Worm (Caenorhabditis elegans) whole organism, mixed stage, embryonic: Measurements from ENCODE around the gene nstp-7.
A peak's percentile ranks its signal among the peaks of the same experiment; 100 is the strongest.

ENCODE experiments used
- M03D4.4 ChIP-seq: sonication (generic microtip); optimal IDR thresholded peaks from 2 replicates; lab custom pipeline; 2017; ENCODE audit warnings: mild to moderate bottlenecking, missing genetic modification characterization, missing compliant biosample characterization
- ceh-39 ChIP-seq: fragments of 150-350 bp; optimal IDR thresholded peaks from 2 replicates; lab custom pipeline; 2014; ENCODE audit warnings: missing biosample characterization, missing genetic modification characterization
- ceh-43 ChIP-seq: fragments of 200-800 bp; sonication (Bioruptor generic); optimal IDR thresholded peaks from 2 replicates; lab custom pipeline; 2018; ENCODE audit warnings: mild to moderate bottlenecking, missing genetic modification characterization, moderate library complexity, missing compliant biosample characterization
- ceh-83 ChIP-seq: fragments of 200-800 bp; sonication (Bioruptor generic); optimal IDR thresholded peaks from 2 replicates; lab custom pipeline; 2018; ENCODE audit warnings: mild to moderate bottlenecking, missing genetic modification characterization, missing compliant biosample characterization
- ces-1 ChIP-seq: fragments of 150-350 bp; optimal IDR thresholded peaks from 2 replicates; lab custom pipeline; 2014; ENCODE audit warnings: missing biosample characterization, missing genetic modification reagents, missing genetic modification characterization
- cnd-1 ChIP-seq: fragments of 200-800 bp; sonication (Bioruptor generic); optimal IDR thresholded peaks from 2 replicates; lab custom pipeline; 2018; ENCODE audit warnings: mild to moderate bottlenecking, missing genetic modification characterization, missing compliant biosample characterization
- drap-1 ChIP-seq: fragments of 200-800 bp; sonication (Bioruptor generic); optimal IDR thresholded peaks from 3 replicates; lab custom pipeline; 2018; ENCODE audit warnings: mild to moderate bottlenecking, missing genetic modification characterization, missing compliant biosample characterization
- elt-3 ChIP-seq: fragments of 150-350 bp; optimal IDR thresholded peaks from 2 replicates; lab custom pipeline; 2014; ENCODE audit warnings: missing biosample characterization, missing genetic modification characterization
- flh-1 ChIP-seq: fragments of 200-800 bp; sonication (Bioruptor generic); optimal IDR thresholded peaks from 2 replicates; lab custom pipeline; 2018; ENCODE audit warnings: mild to moderate bottlenecking, missing genetic modification characterization, moderate library complexity, missing compliant biosample characterization
- ham-2 ChIP-seq: fragments of 200-800 bp; sonication (Bioruptor generic); optimal IDR thresholded peaks from 2 replicates; lab custom pipeline; 2018; ENCODE audit warnings: mild to moderate bottlenecking, missing genetic modification characterization, missing compliant biosample characterization
- hlh-1 ChIP-seq: fragments of 150-350 bp; optimal IDR thresholded peaks from 2 replicates; lab custom pipeline; 2014; ENCODE audit warnings: missing biosample characterization, missing genetic modification reagents, missing genetic modification characterization
- lin-13 ChIP-seq: fragments of 150-350 bp; optimal IDR thresholded peaks from 2 replicates; lab custom pipeline; 2014; ENCODE audit warnings: missing biosample characterization, missing genetic modification characterization
- lin-32 ChIP-seq: fragments of 200-800 bp; sonication (Bioruptor generic); optimal IDR thresholded peaks from 2 replicates; lab custom pipeline; 2018; ENCODE audit warnings: mild to moderate bottlenecking, missing genetic modification characterization, missing compliant biosample characterization
- mab-5 ChIP-seq: fragments of 150-350 bp; optimal IDR thresholded peaks from 2 replicates; lab custom pipeline; 2014; ENCODE audit warnings: missing biosample characterization, missing genetic modification characterization
- mep-1 ChIP-seq: fragments of 150-350 bp; optimal IDR thresholded peaks from 2 replicates; lab custom pipeline; 2017; ENCODE audit warnings: missing biosample characterization, missing genetic modification reagents, missing genetic modification characterization, inconsistent platforms
- mls-2 ChIP-seq: sonication (generic microtip); optimal IDR thresholded peaks from 2 replicates; lab custom pipeline; 2016; ENCODE audit warnings: mild to moderate bottlenecking, missing genetic modification characterization, moderate library complexity, missing compliant biosample characterization
- nhr-2 ChIP-seq: fragments of 150-350 bp; optimal IDR thresholded peaks from 2 replicates; lab custom pipeline; 2014; ENCODE audit warnings: missing biosample characterization, missing genetic modification characterization
- nhr-28 ChIP-seq: fragments of 150-350 bp; optimal IDR thresholded peaks from 2 replicates; lab custom pipeline; 2014; ENCODE audit warnings: missing biosample characterization, missing genetic modification characterization
- nhr-76 ChIP-seq: sonication (generic microtip); optimal IDR thresholded peaks from 2 replicates; lab custom pipeline; 2017; ENCODE audit warnings: missing biosample characterization, missing genetic modification characterization
- pha-4 ChIP-seq: fragments of 150-350 bp; optimal IDR thresholded peaks from 2 replicates; lab custom pipeline; 2018; ENCODE audit warnings: missing biosample characterization, missing genetic modification reagents, missing genetic modification characterization
- sem-2 ChIP-seq: fragments of 200-800 bp; sonication (Bioruptor generic); optimal IDR thresholded peaks from 2 replicates; lab custom pipeline; 2018; ENCODE audit warnings: mild to moderate bottlenecking, missing genetic modification characterization, missing compliant biosample characterization
- sptf-1 ChIP-seq: sonication (generic microtip); optimal IDR thresholded peaks from 2 replicates; lab custom pipeline; 2017; ENCODE audit warnings: mild to moderate bottlenecking, missing genetic modification characterization, moderate library complexity, missing compliant biosample characterization
- tbx-8 ChIP-seq: fragments of 200-800 bp; sonication (Bioruptor generic); optimal IDR thresholded peaks from 2 replicates; lab custom pipeline; 2018; ENCODE audit warnings: mild to moderate bottlenecking, missing genetic modification characterization, moderate library complexity, missing compliant biosample characterization
- unc-120 ChIP-seq: sonication (generic microtip); optimal IDR thresholded peaks from 2 replicates; lab custom pipeline; 2017; ENCODE audit warnings: missing genetic modification characterization, missing compliant biosample characterization; ENCODE audit not compliant: poor library complexity, severe bottlenecking
- unc-62 ChIP-seq: fragments of 150-350 bp; optimal IDR thresholded peaks from 2 replicates; lab custom pipeline; 2014; ENCODE audit warnings: missing biosample characterization, missing genetic modification reagents, missing genetic modification characterization
- zip-8 ChIP-seq: fragments of 150-350 bp; optimal IDR thresholded peaks from 2 replicates; lab custom pipeline; 2014; ENCODE audit warnings: missing biosample characterization, missing genetic modification characterization

The nstp-7 gene

DNA sequence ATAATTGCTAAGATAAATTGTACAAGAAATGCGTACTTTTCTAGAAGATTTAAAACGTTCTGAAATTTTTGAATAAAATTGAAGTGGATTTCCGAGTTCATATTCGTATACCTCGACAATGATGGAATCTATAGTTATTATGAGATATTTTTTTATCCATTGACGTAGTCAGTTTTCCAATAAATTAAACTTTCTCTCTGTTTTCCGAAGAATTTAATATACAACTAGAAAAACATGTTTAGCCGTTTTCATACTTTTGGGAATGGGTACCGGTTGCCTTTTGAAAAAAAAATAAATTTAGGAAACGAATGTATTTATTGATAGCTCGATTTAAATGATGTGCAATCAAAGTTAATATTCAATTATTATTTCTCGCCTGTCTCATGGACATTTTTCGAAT is 27.1 kb downstream of the nstp-7 start, which contains the start of gene srw-109:
Gene srw-109, minus strand, starts transcription at position 101 of the 400 bp plus-strand sequence.
- TF ChIP-seq zip-8 (tag; lab: Kevin White, UChicago) (no peak), nhr-28 (tag; lab: Kevin White, UChicago) (no peak)
- TF ChIP-seq, all 35 proteins: peak for 0

- no peak for TF ChIP-seq drap-1
- TF ChIP-seq lin-32, result no peak
- TF ChIP-seq ceh-43 (GFP tag; lab: Kevin White, UChicago), result no peak
- TF ChIP-seq flh-1 (GFP tag; lab: Kevin White, UChicago), result no peak
- TF ChIP-seq sem-2 (GFP tag; lab: Kevin White, UChicago), result no peak
- TF ChIP-seq unc-120, result no peak
- TF ChIP-seq unc-62, result no peak
- TF ChIP-seq, all 35 proteins: peak for 0
These were observed 28.0 kb downstream of the nstp-7 start, which contains the start of gene srlf-36 for ce11 chrV:609671-610070. Gene srlf-36 (minus strand): TSS chrV:609771.

ce11 chrV:610217-610616 is 28.5 kb downstream of the nstp-7 start, which contains the start of gene nhr-90:
Gene nhr-90 (plus strand): TSS chrV:610512.
- no peak for TF ChIP-seq sem-2 (GFP tag; lab: Kevin White, UChicago)
- TF ChIP-seq zip-8 (tag; lab: Kevin White, UChicago), result no peak
- no peak for TF ChIP-seq unc-120
- no peak for TF ChIP-seq pha-4 (tag; lab: Kevin White, UChicago)
- no peak for TF ChIP-seq hlh-1 (tag; lab: Kevin White, UChicago)
- TF ChIP-seq mab-5 (tag; lab: Kevin White, UChicago), result no peak
- no peak for TF ChIP-seq mep-1
- TF ChIP-seq nhr-76 (tag; lab: Kevin White, UChicago), result no peak
- no peak for TF ChIP-seq flh-1 (GFP tag; lab: Kevin White, UChicago)
- TF ChIP-seq ceh-43 (GFP tag; lab: Kevin White, UChicago), result no peak

DNA sequence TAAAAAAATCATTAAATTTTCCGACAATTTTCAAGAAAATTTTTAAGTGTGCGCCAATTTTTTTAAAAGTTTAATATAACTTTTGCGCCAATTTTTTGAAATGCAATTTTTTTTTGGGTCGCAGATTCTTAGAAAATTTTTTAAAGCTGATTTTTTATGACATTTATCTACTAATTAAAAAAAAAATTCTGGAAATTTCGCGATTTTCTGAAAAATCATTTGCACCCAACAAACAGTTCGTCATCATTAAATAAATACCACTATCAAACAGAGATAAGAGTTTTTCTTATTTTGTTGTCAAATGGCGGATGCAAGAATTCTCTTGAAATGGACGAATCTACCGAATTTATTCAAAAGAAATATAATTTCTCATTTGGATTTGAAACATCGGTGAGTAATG is 33.6 kb downstream of the nstp-7 start, which contains the start of gene F48G7.13:
Gene F48G7.13, plus strand, starts transcription at position 301 of the 400 bp plus-strand sequence.
- no peak for TF ChIP-seq zip-8 (tag; lab: Kevin White, UChicago)
- TF ChIP-seq ham-2 (GFP tag; lab: Kevin White, UChicago), result no peak
- no peak for TF ChIP-seq cnd-1 (tag; lab: Kevin White, UChicago)

DNA sequence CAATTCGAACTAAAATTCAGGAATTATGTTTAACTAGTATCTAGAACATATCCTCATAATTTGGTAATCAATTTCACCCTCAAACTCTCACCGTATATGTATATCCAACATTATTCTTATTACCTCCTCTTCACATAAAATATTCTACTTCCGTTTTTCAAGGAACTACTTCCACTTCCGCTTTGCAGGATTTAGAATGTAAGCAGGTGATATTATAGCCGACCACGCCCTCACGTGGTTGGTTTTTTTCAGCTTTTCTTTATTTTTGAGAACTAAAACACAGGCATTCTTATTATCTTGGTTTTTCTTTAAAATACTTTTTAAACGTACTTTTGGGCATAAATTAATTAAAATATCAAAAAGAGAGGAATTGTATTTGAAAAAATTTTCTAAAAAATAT is 36.2 kb downstream of the nstp-7 start:
- TF ChIP-seq hlh-1 (tag; lab: Kevin White, UChicago) (no peak), mep-1 (no peak), drap-1 (no peak), nhr-76 (tag; lab: Kevin White, UChicago) (no peak), lin-13 (tag; lab: Kevin White, UChicago) (no peak), lin-32 (no peak), cnd-1 (tag; lab: Kevin White, UChicago) (no peak), M03D4.4 (tag; lab: Kevin White, UChicago) (no peak)
- TF ChIP-seq, all 35 proteins: peak for 0

DNA sequence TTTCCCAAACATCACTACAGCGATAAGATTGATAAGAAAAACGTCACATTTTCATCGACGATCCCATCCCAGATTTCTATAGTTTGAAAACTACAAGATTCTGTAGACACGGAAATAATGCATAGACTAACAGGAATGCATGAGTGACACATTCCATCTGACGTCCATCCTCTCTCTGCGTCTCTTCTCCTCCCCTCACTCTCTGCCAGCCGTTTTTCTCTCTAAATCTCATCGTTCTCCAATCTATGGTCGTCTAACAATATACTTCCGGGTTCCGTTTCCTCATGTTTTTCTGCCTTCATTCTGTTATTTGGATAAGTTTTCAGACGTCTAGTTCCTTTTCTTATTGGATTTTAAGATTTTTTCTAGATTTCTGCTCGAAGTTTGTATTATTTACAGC is 37.3 kb downstream of the nstp-7 start, which contains the start of gene F48G7.4:
Gene F48G7.4, plus strand, starts transcription at position 400 of the 400 bp plus-strand sequence.
- TF ChIP-seq unc-62 (peak; percentile 86), lin-13 (tag; lab: Kevin White, UChicago) (no peak)
- TF ChIP-seq, all 35 proteins: peak for 1

DNA sequence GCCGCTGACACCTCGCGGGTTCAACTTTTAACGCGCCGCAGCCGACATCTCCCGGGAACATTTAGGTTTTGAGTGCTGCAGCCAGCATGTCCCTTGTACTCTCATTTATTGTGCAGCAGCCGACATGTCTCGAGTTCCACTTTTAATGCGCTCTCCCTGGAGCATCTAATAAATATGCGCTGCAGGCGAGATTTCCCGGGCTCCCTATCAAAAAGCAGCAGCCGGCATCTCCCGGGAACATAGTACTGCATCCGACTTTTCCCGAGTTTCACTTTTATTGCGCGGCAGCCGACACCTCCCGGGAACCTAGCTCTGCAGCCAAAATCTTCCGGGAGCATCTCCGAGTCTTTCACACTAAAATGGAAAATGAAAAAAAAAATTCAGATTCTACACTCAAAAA is 39.3 kb downstream of the nstp-7 start:
- TF ChIP-seq lin-13 (tag; lab: Kevin White, UChicago) (no peak), zip-8 (tag; lab: Kevin White, UChicago) (no peak), hlh-1 (tag; lab: Kevin White, UChicago) (no peak), mls-2 (no peak), flh-1 (GFP tag; lab: Kevin White, UChicago) (no peak), unc-62 (no peak)
- TF ChIP-seq, all 35 proteins: peak for 0

- TF ChIP-seq tbx-8 (GFP tag; lab: Kevin White, UChicago) (no peak), ceh-39 (tag; lab: Kevin White, UChicago) (no peak), nhr-76 (tag; lab: Kevin White, UChicago) (no peak), zip-8 (tag; lab: Kevin White, UChicago) (no peak), drap-1 (no peak), nhr-28 (tag; lab: Kevin White, UChicago) (no peak), ceh-83 (GFP tag; lab: Kevin White, UChicago) (no peak), ces-1 (GFP tag; lab: Kevin White, UChicago) (no peak), mep-1 (no peak), cnd-1 (tag; lab: Kevin White, UChicago) (no peak), ham-2 (GFP tag; lab: Kevin White, UChicago) (no peak), nhr-2 (tag; lab: Kevin White, UChicago) (no peak), lin-32 (no peak), mab-5 (tag; lab: Kevin White, UChicago) (no peak), unc-62 (no peak), sptf-1 (tag; lab: Kevin White, UChicago) (no peak), elt-3 (tag; lab: Kevin White, UChicago) (no peak), flh-1 (GFP tag; lab: Kevin White, UChicago) (no peak), hlh-1 (tag; lab: Kevin White, UChicago) (no peak), lin-13 (tag; lab: Kevin White, UChicago) (no peak)
- TF ChIP-seq, all 35 proteins: peak for 0
These were observed 41.2 kb downstream of the nstp-7 start, which contains the start of gene F48G7.5 for ce11 chrV:622902-623301. Gene F48G7.5 (minus strand): TSS chrV:622935.
